Worm (Caenorhabditis elegans) whole organism, late embryonic: ENCODE results near the gene F38H4.6.

Source experiments
- C38D4.7 ChIP-seq: fragments of 200-800 bp; sonication (Bioruptor generic); optimal IDR thresholded peaks from 2 replicates; lab custom pipeline; 2018; ENCODE audit warnings: mild to moderate bottlenecking, missing genetic modification characterization, moderate library complexity, missing compliant biosample characterization
- K02D7.2 ChIP-seq: sonication (generic microtip); optimal IDR thresholded peaks from 2 replicates; lab custom pipeline; 2017; ENCODE audit warnings: mild to moderate bottlenecking, missing genetic modification characterization, missing compliant biosample characterization
- K09A11.1 ChIP-seq: sonication (generic microtip); optimal IDR thresholded peaks from 2 replicates; lab custom pipeline; 2017; ENCODE audit warnings: antibody characterized with exemption, mild to moderate bottlenecking, missing genetic modification characterization, missing compliant biosample characterization; ENCODE audit not compliant: insufficient read depth
- T23F11.4 ChIP-seq: fragments of 200-800 bp; sonication (Bioruptor generic); optimal IDR thresholded peaks from 2 replicates; lab custom pipeline; 2018; ENCODE audit warnings: mild to moderate bottlenecking, missing genetic modification characterization, missing compliant biosample characterization
- ahr-1 ChIP-seq: sonication (generic microtip); optimal IDR thresholded peaks from 2 replicates; lab custom pipeline; 2016; ENCODE audit warnings: missing genetic modification characterization, missing compliant biosample characterization
- ceh-19 ChIP-seq: fragments of 200-800 bp; sonication (Bioruptor generic); optimal IDR thresholded peaks from 2 replicates; lab custom pipeline; 2018; ENCODE audit warnings: mild to moderate bottlenecking, missing genetic modification characterization, missing compliant biosample characterization
- ceh-2 ChIP-seq: sonication (generic microtip); optimal IDR thresholded peaks from 2 replicates; lab custom pipeline; 2016; ENCODE audit warnings: missing genotype, missing genetic modification characterization, missing compliant biosample characterization
- ceh-22 ChIP-seq: sonication (generic microtip); optimal IDR thresholded peaks from 2 replicates; lab custom pipeline; 2017; ENCODE audit warnings: missing biosample characterization, missing genetic modification characterization
- ceh-30 ChIP-seq: fragments of 150-350 bp; optimal IDR thresholded peaks from 2 replicates; lab custom pipeline; 2014; ENCODE audit warnings: missing biosample characterization, missing genetic modification characterization
- ceh-31 ChIP-seq: sonication (generic microtip); optimal IDR thresholded peaks from 2 replicates; lab custom pipeline; 2016; ENCODE audit warnings: missing genetic modification characterization, missing compliant biosample characterization
- ceh-34 ChIP-seq: sonication (generic microtip); optimal IDR thresholded peaks from 2 replicates; lab custom pipeline; 2016; ENCODE audit warnings: mild to moderate bottlenecking, missing genetic modification characterization, missing compliant biosample characterization
- ceh-48 ChIP-seq: sonication (generic microtip); optimal IDR thresholded peaks from 2 replicates; lab custom pipeline; 2016; ENCODE audit warnings: missing genetic modification characterization, inconsistent platforms, missing compliant biosample characterization
- ceh-6 ChIP-seq: fragments of 200-800 bp; sonication (Bioruptor generic); optimal IDR thresholded peaks from 2 replicates; lab custom pipeline; 2018; ENCODE audit warnings: mild to moderate bottlenecking, missing genetic modification characterization, missing compliant biosample characterization
- ceh-9 ChIP-seq: sonication (generic microtip); optimal IDR thresholded peaks from 2 replicates; lab custom pipeline; 2016; ENCODE audit warnings: mild to moderate bottlenecking, missing genetic modification characterization, inconsistent platforms, missing compliant biosample characterization
- dmd-4 ChIP-seq: sonication (generic microtip); optimal IDR thresholded peaks from 2 replicates; lab custom pipeline; 2016; ENCODE audit warnings: borderline replicate concordance, missing genetic modification characterization, missing compliant biosample characterization
- elt-2 ChIP-seq: sonication (generic microtip); optimal IDR thresholded peaks from 2 replicates; lab custom pipeline; 2016; ENCODE audit warnings: missing genetic modification reagents, missing genetic modification characterization, missing compliant biosample characterization
- elt-4 ChIP-seq: sonication (generic microtip); optimal IDR thresholded peaks from 2 replicates; lab custom pipeline; 2016; ENCODE audit warnings: missing genetic modification characterization, missing compliant biosample characterization
- fax-1 ChIP-seq: sonication (generic microtip); optimal IDR thresholded peaks from 2 replicates; lab custom pipeline; 2016; ENCODE audit warnings: missing genotype, missing genetic modification characterization, missing compliant biosample characterization
- gmeb-2 ChIP-seq: sonication (generic microtip); optimal IDR thresholded peaks from 2 replicates; lab custom pipeline; 2016; ENCODE audit warnings: missing genetic modification characterization, inconsistent platforms, missing compliant biosample characterization
- hlh-30 ChIP-seq: sonication (generic microtip); optimal IDR thresholded peaks from 2 replicates; lab custom pipeline; 2017; ENCODE audit warnings: antibody characterized with exemption, missing genetic modification characterization, missing compliant biosample characterization; ENCODE audit not compliant: insufficient read depth
- hlh-6 ChIP-seq: sonication (generic microtip); optimal IDR thresholded peaks from 2 replicates; lab custom pipeline; 2016; ENCODE audit warnings: missing genotype, missing genetic modification characterization, missing compliant biosample characterization
- hlh-8 ChIP-seq: sonication (generic microtip); optimal IDR thresholded peaks from 2 replicates; lab custom pipeline; 2016; ENCODE audit warnings: missing genotype, missing genetic modification characterization, missing compliant biosample characterization
- lim-6 ChIP-seq: sonication (generic microtip); optimal IDR thresholded peaks from 2 replicates; lab custom pipeline; 2016; ENCODE audit warnings: missing genetic modification characterization, missing compliant biosample characterization
- mec-3 ChIP-seq: sonication (generic microtip); optimal IDR thresholded peaks from 2 replicates; lab custom pipeline; 2016; ENCODE audit warnings: borderline replicate concordance, missing genetic modification characterization, missing compliant biosample characterization
- nfya-1 ChIP-seq: sonication (generic microtip); optimal IDR thresholded peaks from 2 replicates; lab custom pipeline; 2017; ENCODE audit warnings: missing genetic modification characterization, mild to moderate bottlenecking, missing compliant biosample characterization, antibody characterized with exemption, moderate library complexity
- nhr-232 ChIP-seq: sonication (generic microtip); optimal IDR thresholded peaks from 2 replicates; lab custom pipeline; 2016; ENCODE audit warnings: missing genetic modification characterization, missing compliant biosample characterization
- pha-4 ChIP-seq: fragments of 150-350 bp; optimal IDR thresholded peaks from 2 replicates; lab custom pipeline; 2018; ENCODE audit warnings: missing biosample characterization, missing genetic modification reagents, missing genetic modification characterization
- rnt-1 ChIP-seq: sonication (generic microtip); optimal IDR thresholded peaks from 2 replicates; lab custom pipeline; 2016; ENCODE audit warnings: missing genetic modification characterization, missing compliant biosample characterization
- sdc-2 ChIP-seq: sonication (generic microtip); optimal IDR thresholded peaks from 2 replicates; lab custom pipeline; 2016; ENCODE audit warnings: missing genotype, missing genetic modification characterization, missing compliant biosample characterization
- tbx-2 ChIP-seq: sonication (generic microtip); optimal IDR thresholded peaks from 2 replicates; lab custom pipeline; 2016; ENCODE audit warnings: missing genetic modification characterization, missing compliant biosample characterization
- tbx-7 ChIP-seq: sonication (generic microtip); optimal IDR thresholded peaks from 2 replicates; lab custom pipeline; 2016; ENCODE audit warnings: missing genotype, missing genetic modification characterization, missing compliant biosample characterization
- ttx-3 ChIP-seq: sonication (generic microtip); optimal IDR thresholded peaks from 2 replicates; lab custom pipeline; 2016; ENCODE audit warnings: missing genetic modification reagents, missing genetic modification characterization, missing compliant biosample characterization
- unc-42 ChIP-seq: sonication (generic microtip); optimal IDR thresholded peaks from 2 replicates; lab custom pipeline; 2016; ENCODE audit warnings: missing genotype, missing genetic modification characterization, missing compliant biosample characterization
- ztf-16 ChIP-seq: sonication (generic microtip); optimal IDR thresholded peaks from 2 replicates; lab custom pipeline; 2017; ENCODE audit warnings: missing genetic modification characterization, missing compliant biosample characterization

The F38H4.6 gene

DNA sequence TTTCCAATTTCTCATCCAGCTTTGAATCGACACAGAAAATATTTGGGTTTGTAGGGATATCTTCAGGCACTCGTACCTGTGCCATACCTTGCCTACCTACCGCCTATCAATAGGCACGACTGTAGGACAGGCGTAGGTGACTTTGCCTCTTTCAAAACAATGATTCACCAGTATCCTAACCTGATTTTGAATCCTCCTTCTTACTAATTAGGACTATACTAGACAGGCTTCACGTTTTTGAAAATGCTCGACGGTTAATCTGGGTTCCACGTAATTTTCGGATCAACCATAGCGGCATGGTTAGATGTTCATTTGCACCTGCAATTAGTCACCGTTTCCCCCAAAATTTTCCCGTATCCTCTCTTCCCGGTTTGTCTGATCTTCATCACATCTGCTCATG, 20.8 kb upstream of the F38H4.6 start:
- TF ChIP-seq dmd-4 (tag; lab: Kevin White, UChicago): no peak

DNA sequence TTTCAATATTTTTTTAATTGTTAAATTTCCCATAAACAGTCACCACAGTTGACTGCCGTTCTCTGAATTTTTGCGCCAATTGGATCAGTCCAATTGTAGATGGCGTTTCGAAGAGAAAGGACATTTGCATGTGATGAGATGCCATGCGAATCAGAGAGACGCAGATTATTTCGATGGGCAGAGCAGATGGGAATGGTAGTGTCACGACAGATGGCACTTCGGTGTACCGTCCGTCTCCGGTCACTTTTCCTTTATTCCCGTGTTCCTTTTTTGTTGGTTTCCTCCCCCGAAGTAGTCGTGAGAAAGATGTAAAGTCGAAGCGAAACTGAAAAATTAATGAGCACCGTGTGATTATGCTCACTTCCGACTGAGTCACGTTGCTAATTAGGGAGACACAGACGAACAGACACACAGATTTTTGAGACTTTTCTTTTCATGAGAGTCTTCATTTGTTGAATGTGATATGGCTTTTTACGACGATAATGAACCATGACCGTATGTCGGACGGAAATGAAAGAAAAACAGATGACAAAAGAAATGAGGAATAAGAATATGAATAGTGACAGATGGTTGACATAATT, 20.1 kb upstream of the F38H4.6 start:
- TF ChIP-seq T23F11.4 (GFP tag; lab: Kevin White, UChicago) (no peak), tbx-7 (tag; lab: Kevin White, UChicago) (no peak), gmeb-2 (tag; lab: Kevin White, UChicago) (no peak), nhr-232 (tag; lab: Kevin White, UChicago) (no peak), nfya-1 (tag; lab: Kevin White, UChicago) (peak; percentile 20), ztf-16 (tag; lab: Kevin White, UChicago) (no peak), ttx-3 (tag; lab: Kevin White, UChicago) (peak; percentile 64), hlh-8 (tag; lab: Kevin White, UChicago) (no peak), K09A11.1 (tag; lab: Kevin White, UChicago) (no peak), ceh-6 (GFP tag; lab: Kevin White, UChicago) (no peak), pha-4 (tag; lab: Kevin White, UChicago) (no peak), tbx-2 (no peak), elt-2 (tag; lab: Kevin White, UChicago) (no peak), hlh-30 (tag; lab: Kevin White, UChicago) (peak; percentile 13), ceh-9 (tag; lab: Kevin White, UChicago) (no peak), rnt-1 (tag; lab: Kevin White, UChicago) (no peak), C38D4.7 (GFP tag; lab: Kevin White, UChicago) (no peak), fax-1 (tag; lab: Kevin White, UChicago) (no peak), unc-42 (peak; percentile 3), ceh-31 (peak; percentile 37), ceh-19 (no peak)

DNA sequence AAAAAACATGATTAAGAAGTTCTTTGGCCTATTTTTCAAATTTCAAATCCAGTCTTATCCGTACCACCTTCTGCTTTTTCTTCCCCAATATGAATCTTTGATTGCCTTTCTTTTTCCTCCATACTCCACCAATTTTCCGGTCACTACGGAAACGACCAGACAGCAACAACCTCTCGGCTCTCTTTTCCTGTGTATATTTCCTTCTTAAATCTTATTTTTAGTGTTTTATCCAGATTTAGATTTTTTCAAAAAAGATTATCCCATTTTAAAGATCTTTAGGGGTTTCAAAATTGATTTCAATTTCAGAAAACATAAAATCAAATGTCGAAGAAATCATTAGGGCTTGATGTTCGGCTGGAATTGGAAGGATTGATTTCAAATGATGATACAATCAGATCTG, 16.6 kb upstream of the F38H4.6 start, which contains the start of gene trpa-1:
Gene trpa-1, plus strand, starts transcription at position 301 of the 400 bp plus-strand sequence.
- TF ChIP-seq mec-3 (no peak), ceh-30 (tag; lab: Kevin White, UChicago) (no peak), hlh-6 (tag; lab: Kevin White, UChicago) (no peak), hlh-8 (tag; lab: Kevin White, UChicago) (no peak), ceh-34 (no peak)

DNA sequence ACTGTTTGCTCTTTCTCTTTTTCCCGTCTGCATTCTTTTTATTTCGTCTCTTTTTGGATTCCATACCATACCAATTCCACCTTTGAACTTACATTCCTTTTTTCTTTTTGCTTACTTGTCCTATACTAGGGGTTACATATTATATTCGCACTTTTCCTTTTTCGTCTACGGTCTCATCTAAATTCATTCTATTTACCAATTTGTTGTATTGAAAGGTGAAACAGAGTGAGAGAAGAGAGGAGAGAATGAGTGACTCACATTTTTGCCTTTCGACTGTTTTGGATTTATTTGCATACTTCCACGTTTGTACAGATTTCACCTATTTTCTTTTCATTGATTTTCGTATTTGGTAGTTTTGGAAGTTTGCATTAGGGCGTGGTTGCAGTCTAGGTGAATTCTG, 15.8 kb upstream of the F38H4.6 start:
- no peak for TF ChIP-seq gmeb-2 (tag; lab: Kevin White, UChicago)
- no peak for TF ChIP-seq pha-4 (tag; lab: Kevin White, UChicago)
- TF ChIP-seq lim-6 (tag; lab: Kevin White, UChicago): no peak
- TF ChIP-seq sdc-2 (tag; lab: Kevin White, UChicago): no peak
- no peak for TF ChIP-seq mec-3
- TF ChIP-seq ceh-6 (GFP tag; lab: Kevin White, UChicago): no peak
- no peak for TF ChIP-seq ahr-1
- no peak for TF ChIP-seq C38D4.7 (GFP tag; lab: Kevin White, UChicago)
- TF ChIP-seq hlh-8 (tag; lab: Kevin White, UChicago): no peak
- no peak for TF ChIP-seq ttx-3 (tag; lab: Kevin White, UChicago)
- TF ChIP-seq ceh-48 (tag; lab: Kevin White, UChicago): no peak
- TF ChIP-seq ceh-9 (tag; lab: Kevin White, UChicago): no peak
- no peak for TF ChIP-seq ceh-22 (tag; lab: Kevin White, UChicago)
- no peak for TF ChIP-seq ceh-2 (tag; lab: Kevin White, UChicago)
- no peak for TF ChIP-seq K02D7.2 (tag; lab: Kevin White, UChicago)
- no peak for TF ChIP-seq elt-4 (tag; lab: Kevin White, UChicago)
